Worm (Caenorhabditis elegans): ENCODE measurements around the gene gcsh-1.

ce11 chrX:14520463-14520862 is 5.6 kb upstream of the gcsh-1 start, which contains the start of gene D1025.1:
- TF ChIP-seq unc-62 (GFP tag; optimal IDR thresholded peaks at IDR 0.05) (no peak), hlh-1 (tag; optimal IDR thresholded peaks at IDR 0.05) (no peak), pha-4 (tag; optimal IDR thresholded peaks at IDR 0.05) (no peak), ces-1 (GFP tag; optimal IDR thresholded peaks at IDR 0.05) (no peak), nhr-12 (tag; optimal IDR thresholded peaks at IDR 0.05) (no peak), mep-1 (tag; optimal IDR thresholded peaks at IDR 0.05) (no peak), mab-5 (tag; optimal IDR thresholded peaks at IDR 0.05) (no peak), blmp-1 (tag; optimal IDR thresholded peaks at IDR 0.05) (no peak)

Measured in whole organism, mixed stage, embryonic.